Worm (Caenorhabditis elegans): ENCODE data around the gene plep-1.

- TF ChIP-seq ztf-11 (tag; optimal IDR thresholded peaks at IDR 0.05) (no peak), pha-4 (tag; optimal IDR thresholded peaks at IDR 0.05) (no peak), nhr-76 (tag; optimal IDR thresholded peaks at IDR 0.05) (no peak)
Observed at ce11 chrII:4344317-4344716, 32.3 kb upstream of the plep-1 start.

All from whole organism, mixed stage, embryonic.